Fruit fly (Drosophila melanogaster) whole organism, pupa: Measurements from ENCODE around the gene mRpL23.

Experiments used
- CG15710 ChIP-seq: fragments of 200-800 bp; sonication (Bioruptor generic); optimal IDR thresholded peaks from 2 replicates; lab custom pipeline; 2018; ENCODE audit warnings: missing biosample characterization, mild to moderate bottlenecking, missing genetic modification characterization, moderate library complexity
- CG17806 ChIP-seq: fragments of 200-800 bp; sonication (Bioruptor generic); optimal IDR thresholded peaks from 2 replicates; lab custom pipeline; 2018; ENCODE audit warnings: missing biosample characterization, mild to moderate bottlenecking, missing genetic modification characterization, moderate library complexity
- CG32121 ChIP-seq: fragments of 200-800 bp; sonication (Bioruptor generic); IDR thresholded peaks from 2 replicates; pipeline ENCODE4 v1.3.6; 2022; ENCODE audit warnings: missing biosample characterization, missing genetic modification characterization
- CG8159 ChIP-seq: fragments of 200-800 bp; sonication (Bioruptor generic); optimal IDR thresholded peaks from 3 replicates; lab custom pipeline; 2018; ENCODE audit warnings: missing biosample characterization, mild to moderate bottlenecking, missing genetic modification characterization, moderate library complexity
- CG9948 ChIP-seq: fragments of 200-800 bp; sonication (Bioruptor generic); optimal IDR thresholded peaks from 2 replicates; lab custom pipeline; 2018; ENCODE audit warnings: missing biosample characterization, mild to moderate bottlenecking, missing genetic modification characterization, moderate library complexity
- D1 ChIP-seq: fragments of 200-800 bp; sonication (Bioruptor generic); optimal IDR thresholded peaks from 2 replicates; lab custom pipeline; 2018; ENCODE audit warnings: missing biosample characterization, mild to moderate bottlenecking, missing genetic modification characterization, moderate library complexity
- EcR ChIP-seq: fragments of 200-800 bp; sonication (Bioruptor generic); optimal IDR thresholded peaks from 3 replicates; lab custom pipeline; 2019; ENCODE audit warnings: missing biosample characterization, missing genetic modification characterization, mild to moderate bottlenecking, moderate library complexity, missing genetic modification reagents
- Pif1A ChIP-seq: fragments of 200-800 bp; sonication (Bioruptor generic); optimal IDR thresholded peaks from 3 replicates; lab custom pipeline; 2016; ENCODE audit warnings: missing biosample characterization, missing genetic modification characterization
- Snoo ChIP-seq: fragments of 200-800 bp; sonication (Bioruptor generic); optimal IDR thresholded peaks from 3 replicates; lab custom pipeline; 2017; ENCODE audit warnings: missing biosample characterization, mild to moderate bottlenecking, missing genetic modification characterization, inconsistent platforms
- gl ChIP-seq: fragments of 200-800 bp; sonication (Bioruptor generic); optimal IDR thresholded peaks from 2 replicates; lab custom pipeline; 2018; ENCODE audit warnings: missing biosample characterization, mild to moderate bottlenecking, missing genetic modification characterization
- rn ChIP-seq: fragments of 200-800 bp; sonication (Bioruptor generic); IDR thresholded peaks from 2 replicates; pipeline ENCODE4 v1.3.6; 2022; ENCODE audit warnings: missing biosample characterization, missing genetic modification characterization

dm6 chr3L:2411564-2412080 is 38.1 kb upstream of the mRpL23 start:
- TF ChIP-seq EcR = no peak
- peak; percentile 76 for TF ChIP-seq CG17806 (tag; lab: Kevin White, UChicago)
- TF ChIP-seq gl (tag; lab: Kevin White, UChicago) = peak; percentile 4
- TF ChIP-seq Snoo (tag; lab: Kevin White, UChicago) = peak; percentile 45
- TF ChIP-seq CG15710 = peak; percentile 58
- peak; percentile 73 for TF ChIP-seq CG8159 (tag; lab: Kevin White, UChicago)
- peak; percentile 71 for TF ChIP-seq Pif1A
- TF ChIP-seq D1 (tag; lab: Kevin White, UChicago) = peak; percentile 15
- no peak for TF ChIP-seq rn (GFP tag; lab: Robert Waterston, UW)
- peak; percentile 73 for TF ChIP-seq CG9948 (tag; lab: Kevin White, UChicago)
- 0 out of 2 replicates have a peak, but pooled peaks have one; percentile 30 for TF ChIP-seq CG32121 (GFP tag; lab: Robert Waterston, UW)
